Worm (Caenorhabditis elegans) whole organism, L4 larva: ENCODE data around the gene gly-20.

ENCODE experiments used
- F37D6.2 ChIP-seq: sonication (generic microtip); optimal IDR thresholded peaks from 2 replicates; lab custom pipeline; 2016; ENCODE audit warnings: mild to moderate bottlenecking, missing genetic modification characterization, missing compliant biosample characterization
- Y75B8A.6 ChIP-seq: fragments of 200-800 bp; sonication (Bioruptor generic); IDR thresholded peaks from 2 replicates; pipeline ENCODE4 v1.3.6; 2022; ENCODE audit warnings: missing genetic modification reagents, missing genetic modification characterization, missing compliant biosample characterization
- ceh-44 ChIP-seq: fragments of 200-800 bp; sonication (Bioruptor generic); IDR thresholded peaks from 2 replicates; pipeline ENCODE4 v1.3.6; 2022; ENCODE audit warnings: missing genetic modification reagents, missing genetic modification characterization, missing compliant biosample characterization
- ces-1 ChIP-seq: fragments of 150-350 bp; sonication (generic microtip); optimal IDR thresholded peaks from 4 replicates; lab custom pipeline; 2014; ENCODE audit warnings: missing biosample characterization, missing genetic modification reagents, missing genetic modification characterization
- daf-8 ChIP-seq: fragments of 200-800 bp; sonication (Bioruptor generic); IDR thresholded peaks from 2 replicates; pipeline ENCODE4 v1.3.6; 2022; ENCODE audit warnings: missing genetic modification characterization, missing compliant biosample characterization
- dmd-6 ChIP-seq: fragments of 200-800 bp; sonication (Bioruptor generic); IDR thresholded peaks from 2 replicates; pipeline ENCODE4 v1.3.6; 2022; ENCODE audit warnings: missing genetic modification reagents, missing genetic modification characterization, missing compliant biosample characterization
- dmd-8 ChIP-seq: fragments of 200-800 bp; sonication (Bioruptor generic); IDR thresholded peaks from 2 replicates; pipeline ENCODE4 v1.3.6; 2022; ENCODE audit warnings: missing genetic modification characterization, missing compliant biosample characterization
- dmd-9 ChIP-seq: fragments of 200-800 bp; sonication (Bioruptor generic); IDR thresholded peaks from 2 replicates; pipeline ENCODE4 v1.3.6; 2022; ENCODE audit warnings: missing genetic modification reagents, missing genetic modification characterization, missing compliant biosample characterization
- dve-1 ChIP-seq: sonication (generic microtip); optimal IDR thresholded peaks from 2 replicates; lab custom pipeline; 2017; ENCODE audit warnings: antibody characterized with exemption, mild to moderate bottlenecking, missing genetic modification characterization, missing compliant biosample characterization; ENCODE audit not compliant: insufficient read depth
- egl-43 ChIP-seq: fragments of 200-800 bp; sonication (Bioruptor generic); IDR thresholded peaks from 2 replicates; pipeline ENCODE4 v1.3.6; 2022; ENCODE audit warnings: missing genetic modification reagents, missing genetic modification characterization, missing compliant biosample characterization
- fkh-10 ChIP-seq: fragments of 150-350 bp; optimal IDR thresholded peaks from 2 replicates; lab custom pipeline; 2014; ENCODE audit warnings: missing biosample characterization, missing genetic modification reagents, missing genetic modification characterization
- gei-8 ChIP-seq: fragments of 200-800 bp; sonication (Bioruptor generic); optimal IDR thresholded peaks from 2 replicates; lab custom pipeline; 2018; ENCODE audit warnings: mild to moderate bottlenecking, missing genetic modification characterization, missing compliant biosample characterization
- hif-1 ChIP-seq, 2 experiments: sonication (generic microtip); optimal IDR thresholded peaks; 2 replicates each; lab custom pipeline; 2016 to 2017; ENCODE audit warnings: missing compliant biosample characterization in 2 of 2, missing genetic modification characterization in 2 of 2, missing genetic modification reagents in 2 of 2, missing genotype in 2 of 2, mild to moderate bottlenecking in 1 of 2
- hmg-1.1 ChIP-seq: fragments of 200-800 bp; sonication (Bioruptor generic); IDR thresholded peaks from 2 replicates; pipeline ENCODE4 v1.3.6; 2022; ENCODE audit warnings: missing genetic modification reagents, missing genetic modification characterization, missing compliant biosample characterization
- lin-29 ChIP-seq: fragments of 200-800 bp; sonication (Bioruptor generic); IDR thresholded peaks from 2 replicates; pipeline ENCODE4 v1.3.6; 2022; ENCODE audit warnings: missing genetic modification reagents, missing genetic modification characterization, missing compliant biosample characterization
- lin-38 ChIP-seq: fragments of 200-800 bp; sonication (Bioruptor generic); IDR thresholded peaks from 2 replicates; pipeline ENCODE4 v1.3.6; 2022; ENCODE audit warnings: missing genetic modification reagents, missing genetic modification characterization, missing compliant biosample characterization
- lsy-2 ChIP-seq, 2 experiments: fragments of 150-350 bp in 1 of 2; sonication (generic microtip) in 1 of 2; optimal IDR thresholded peaks; 2 replicates each; lab custom pipeline; 2014 to 2017; ENCODE audit warnings: missing biosample characterization in 2 of 2, missing genetic modification characterization in 2 of 2
- mes-2 ChIP-seq: sonication (generic microtip); optimal IDR thresholded peaks from 2 replicates; lab custom pipeline; 2016; ENCODE audit warnings: missing genotype, mild to moderate bottlenecking, missing genetic modification characterization, missing compliant biosample characterization; ENCODE audit not compliant: poor library complexity, severe bottlenecking
- mxl-3 ChIP-seq: fragments of 200-800 bp; sonication (Bioruptor generic); optimal IDR thresholded peaks from 2 replicates; lab custom pipeline; 2018; ENCODE audit warnings: mild to moderate bottlenecking, missing genetic modification characterization, missing compliant biosample characterization
- nhr-10 ChIP-seq: fragments of 150-350 bp; optimal IDR thresholded peaks from 2 replicates; lab custom pipeline; 2014; ENCODE audit warnings: missing biosample characterization, missing genetic modification characterization
- nhr-102 ChIP-seq: sonication (generic microtip); optimal IDR thresholded peaks from 2 replicates; lab custom pipeline; 2016; ENCODE audit warnings: mild to moderate bottlenecking, missing genetic modification characterization, moderate library complexity, missing compliant biosample characterization
- pha-4 ChIP-seq, 2 experiments: fragments of 150-350 bp in 1 of 2; fragments of 200-800 bp in 1 of 2; sonication (Bioruptor generic) in 1 of 2; IDR thresholded peaks in 1 of 2; optimal IDR thresholded peaks in 1 of 2; 2 replicates each; pipeline versions ENCODE4 v1.3.6 to Lab custom; 2014 to 2022; ENCODE audit warnings: missing genetic modification characterization in 2 of 2, missing genetic modification reagents in 2 of 2, missing biosample characterization in 1 of 2, missing compliant biosample characterization in 1 of 2
- rbr-2 ChIP-seq: sonication (generic microtip); optimal IDR thresholded peaks from 2 replicates; lab custom pipeline; 2016; ENCODE audit warnings: missing genotype, missing genetic modification characterization, missing compliant biosample characterization
- saeg-2 ChIP-seq: fragments of 200-800 bp; sonication (Bioruptor generic); IDR thresholded peaks from 2 replicates; pipeline ENCODE4 v1.3.6; 2022; ENCODE audit warnings: missing genetic modification reagents, missing genetic modification characterization, missing compliant biosample characterization
- sdz-12 ChIP-seq: fragments of 200-800 bp; sonication (Bioruptor generic); optimal IDR thresholded peaks from 2 replicates; lab custom pipeline; 2018; ENCODE audit warnings: mild to moderate bottlenecking, missing genetic modification characterization, missing compliant biosample characterization
- snpc-1.2 ChIP-seq: fragments of 200-800 bp; sonication (Bioruptor generic); IDR thresholded peaks from 2 replicates; pipeline ENCODE4 v1.3.6; 2022; ENCODE audit warnings: missing genetic modification reagents, missing genetic modification characterization, missing compliant biosample characterization
- snpc-4 ChIP-seq: fragments of 150-350 bp; optimal IDR thresholded peaks from 2 replicates; lab custom pipeline; 2014; ENCODE audit warnings: missing biosample characterization, missing genetic modification characterization
- spr-3 ChIP-seq: fragments of 200-800 bp; sonication (Bioruptor generic); optimal IDR thresholded peaks from 2 replicates; lab custom pipeline; 2018; ENCODE audit warnings: mild to moderate bottlenecking, missing genetic modification characterization, missing compliant biosample characterization
- tag-97 ChIP-seq: fragments of 200-800 bp; sonication (Bioruptor generic); IDR thresholded peaks from 2 replicates; pipeline ENCODE4 v1.3.6; 2022; ENCODE audit warnings: missing genetic modification characterization, missing compliant biosample characterization
- unc-39 ChIP-seq: sonication (generic microtip); optimal IDR thresholded peaks from 2 replicates; lab custom pipeline; 2017; ENCODE audit warnings: missing biosample characterization, missing genetic modification characterization
- zfp-3 ChIP-seq: fragments of 200-800 bp; sonication (Bioruptor generic); conservative IDR thresholded peaks from 2 replicates; pipeline ENCODE4 v1.3.6; 2022; ENCODE audit warnings: missing genetic modification reagents, missing genetic modification characterization, missing compliant biosample characterization
- zip-2 ChIP-seq: fragments of 150-350 bp; optimal IDR thresholded peaks from 2 replicates; lab custom pipeline; 2014; ENCODE audit warnings: missing biosample characterization, missing genetic modification characterization

gly-20 gene

DNA sequence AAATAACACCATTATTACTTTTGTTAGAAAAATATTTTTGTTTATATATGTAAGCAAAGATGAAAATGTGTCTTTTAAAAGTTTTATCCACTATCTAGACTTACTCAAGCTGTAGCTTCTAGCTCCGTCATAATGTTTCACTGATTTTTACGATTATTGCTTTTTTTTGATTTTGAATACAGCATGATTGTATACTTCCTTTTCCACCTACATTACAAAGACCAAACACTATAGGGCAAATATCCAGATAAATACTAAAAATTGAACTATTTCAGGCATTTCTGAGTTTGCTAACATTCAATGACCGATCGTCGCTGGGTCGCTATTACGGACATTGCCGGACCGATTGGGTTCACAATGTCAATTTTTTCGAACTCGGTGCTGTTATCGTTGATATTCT, 15.7 kb upstream of the gly-20 start, which contains the start of gene str-116:
TSS of gene str-116 (plus strand) at position 301 of the 400 bp plus-strand sequence.
- TF ChIP-seq nhr-10 (tag; lab: Kevin White, UChicago): no peak
- TF ChIP-seq snpc-4 (tag; lab: Kevin White, UChicago): no peak
- TF ChIP-seq spr-3 (GFP tag; lab: Kevin White, UChicago): no peak
- TF ChIP-seq ceh-44 (GFP tag; lab: Robert Waterston, UW): no peak
- TF ChIP-seq saeg-2 (GFP tag; lab: Robert Waterston, UW): no peak
- no peak for TF ChIP-seq hmg-1.1 (GFP tag; lab: Robert Waterston, UW)
- TF ChIP-seq sdz-12 (GFP tag; lab: Kevin White, UChicago): no peak
- TF ChIP-seq zfp-3 (GFP tag; lab: Robert Waterston, UW): no peak
- no peak for TF ChIP-seq F37D6.2 (tag; lab: Kevin White, UChicago)
- TF ChIP-seq snpc-1.2 (GFP tag; lab: Robert Waterston, UW): no peak
- TF ChIP-seq mxl-3 (GFP tag; lab: Kevin White, UChicago): no peak
- no peak for TF ChIP-seq hif-1 (tag; optimal IDR thresholded peaks at IDR 0.05; lab: Kevin White, UChicago)
- TF ChIP-seq, all 104 proteins: peak for 0

ce11 chrV:11268791-11269190, 13.6 kb upstream of the gly-20 start, which contains the start of gene str-115:
str-115 (plus strand) TSS chrV:11269091.
- no peak for TF ChIP-seq mes-2
- TF ChIP-seq snpc-4 (tag; lab: Kevin White, UChicago): no peak
- TF ChIP-seq dmd-8 (GFP tag; lab: Robert Waterston, UW): no peak
- no peak for TF ChIP-seq dve-1 (tag; lab: Kevin White, UChicago)
- no peak for TF ChIP-seq fkh-10 (GFP tag; lab: Kevin White, UChicago)
- TF ChIP-seq dmd-6 (GFP tag; lab: Robert Waterston, UW): no peak
- TF ChIP-seq lsy-2 (tag; optimal IDR thresholded peaks at IDR 0.05; lab: Kevin White, UChicago): no peak
- TF ChIP-seq nhr-102 (tag; lab: Kevin White, UChicago): no peak

DNA sequence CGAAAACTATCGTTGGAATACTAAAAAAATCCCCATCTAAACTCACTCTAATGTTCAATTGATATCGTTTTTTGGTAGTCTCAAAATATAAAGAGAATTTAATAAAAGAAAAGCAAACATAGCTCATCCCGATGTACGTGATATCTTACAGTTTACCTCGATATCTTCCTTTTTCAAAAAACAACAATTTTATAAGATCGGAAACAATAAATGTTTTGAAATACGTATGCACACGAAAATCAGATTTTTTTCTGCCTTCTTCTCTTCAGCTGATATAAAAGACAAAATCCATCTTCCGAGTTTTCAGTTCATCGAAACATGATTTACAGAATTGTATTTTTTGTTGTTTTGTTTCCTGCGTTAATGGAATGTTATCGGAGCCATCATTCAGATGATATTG, 11.3 kb upstream of the gly-20 start, which contains the start of gene clec-222:
TSS of gene clec-222 (plus strand) at position 301 of the 400 bp plus-strand sequence.
- TF ChIP-seq lin-38 (GFP tag; lab: Robert Waterston, UW) (no peak), pha-4 (GFP tag; IDR thresholded peaks at IDR 0.05; lab: Robert Waterston, UW) (no peak), pha-4 (tag; optimal IDR thresholded peaks at IDR 0.05; lab: Kevin White, UChicago) (no peak), lsy-2 (tag; optimal IDR thresholded peaks at IDR 0.05; lab: Kevin White, UChicago) (no peak), Y75B8A.6 (no peak), egl-43 (GFP tag; lab: Robert Waterston, UW) (no peak), gei-8 (GFP tag; lab: Kevin White, UChicago) (no peak), daf-8 (no peak), zip-2 (tag; lab: Kevin White, UChicago) (no peak), lin-29 (no peak), ces-1 (GFP tag; lab: Kevin White, UChicago) (no peak), unc-39 (tag; lab: Kevin White, UChicago) (no peak), rbr-2 (tag; lab: Kevin White, UChicago) (no peak)
- TF ChIP-seq, all 104 proteins: peak for 0

DNA sequence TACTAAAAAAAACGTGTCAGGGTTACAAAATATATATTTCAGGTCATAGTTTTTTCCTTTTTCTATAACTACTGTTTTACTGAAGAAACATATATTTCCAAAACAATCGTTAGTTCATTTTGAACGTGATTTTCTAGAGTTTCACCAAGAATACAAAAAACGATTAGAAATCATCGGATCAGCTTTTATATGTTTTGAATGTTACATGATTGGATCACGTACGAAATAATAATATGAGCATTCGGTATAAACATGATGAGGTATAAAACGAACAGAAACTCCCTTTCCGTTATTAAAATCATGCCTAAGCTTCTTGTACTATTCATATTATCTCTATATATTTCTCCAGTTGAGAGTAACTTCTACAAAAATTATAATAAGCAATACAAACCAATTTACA, 9.5 kb upstream of the gly-20 start, which contains the start of gene clec-223:
TSS of gene clec-223 (plus strand) at position 301 of the 400 bp plus-strand sequence.
- no peak for TF ChIP-seq tag-97 (GFP tag; lab: Robert Waterston, UW)
- TF ChIP-seq dmd-9 (GFP tag; lab: Robert Waterston, UW): no peak
- TF ChIP-seq spr-3 (GFP tag; lab: Kevin White, UChicago): no peak
